Worm (Caenorhabditis elegans) whole organism, midembryonic: ENCODE data around the gene daf-19.

Source experiments
- T22C8.4 ChIP-seq: fragments of 200-800 bp; sonication (Bioruptor generic); IDR thresholded peaks from 2 replicates; pipeline ENCODE4 v1.3.6; 2022; ENCODE audit warnings: missing genetic modification characterization, missing compliant biosample characterization
- cog-1 ChIP-seq: sonication (generic microtip); optimal IDR thresholded peaks from 2 replicates; lab custom pipeline; 2016; ENCODE audit warnings: missing genetic modification characterization, missing compliant biosample characterization
- flt-1 ChIP-seq: fragments of 200-800 bp; sonication (Bioruptor generic); IDR thresholded peaks from 2 replicates; pipeline ENCODE4 v1.3.6; 2022; ENCODE audit warnings: missing genetic modification characterization, missing compliant biosample characterization
- klf-2 ChIP-seq: fragments of 200-800 bp; sonication (Bioruptor generic); conservative IDR thresholded peaks from 2 replicates; pipeline ENCODE4 v1.3.6; 2022; ENCODE audit warnings: missing genetic modification reagents, missing genetic modification characterization, missing compliant biosample characterization
- med-1 ChIP-seq: sonication (generic microtip); optimal IDR thresholded peaks from 2 replicates; lab custom pipeline; 2017; ENCODE audit warnings: missing genetic modification characterization, mild to moderate bottlenecking, missing compliant biosample characterization, antibody characterized with exemption, missing genetic modification reagents; ENCODE audit not compliant: insufficient read depth
- ref-1 ChIP-seq: fragments of 200-800 bp; sonication (Bioruptor generic); conservative IDR thresholded peaks from 2 replicates; pipeline ENCODE4 v1.3.6; 2022; ENCODE audit warnings: missing genetic modification reagents, missing genetic modification characterization, missing compliant biosample characterization
- tab-1 ChIP-seq: fragments of 200-800 bp; sonication (Bioruptor generic); IDR thresholded peaks from 2 replicates; pipeline ENCODE4 v1.3.6; 2022; ENCODE audit warnings: missing genetic modification characterization, missing compliant biosample characterization
- ztf-23 ChIP-seq: fragments of 200-800 bp; sonication (Bioruptor generic); IDR thresholded peaks from 2 replicates; pipeline ENCODE4 v1.3.6; 2022; ENCODE audit warnings: missing genetic modification reagents, missing genetic modification characterization, missing compliant biosample characterization
- ztf-29 ChIP-seq: fragments of 200-800 bp; sonication (Bioruptor generic); IDR thresholded peaks from 2 replicates; pipeline ENCODE4 v1.3.6; 2022; ENCODE audit warnings: missing genetic modification reagents, missing genetic modification characterization, missing compliant biosample characterization

The daf-19 gene

DNA sequence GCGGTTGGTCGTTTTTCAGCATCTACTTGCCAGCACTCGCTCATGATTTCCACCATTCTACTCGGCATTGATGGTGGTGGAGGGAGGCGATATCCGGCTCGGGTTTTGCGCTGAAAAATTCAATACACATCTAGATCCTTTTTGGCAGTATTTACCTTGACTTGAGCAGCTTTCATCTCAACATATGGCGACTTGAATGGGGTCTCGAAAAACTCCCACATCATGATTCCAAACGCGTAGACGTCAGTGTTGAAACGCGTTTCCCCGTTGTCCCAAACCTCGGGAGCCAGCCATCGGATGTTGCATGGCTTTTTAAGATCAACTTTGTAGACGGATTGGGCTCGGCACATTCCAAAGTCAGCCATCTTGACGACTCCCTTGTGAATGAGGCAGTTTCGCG is 29.3 kb upstream of the daf-19 start:
- no peak for TF ChIP-seq ref-1
- TF ChIP-seq ztf-23 (GFP tag; lab: Robert Waterston, UW), result no peak
- no peak for TF ChIP-seq T22C8.4 (GFP tag; lab: Robert Waterston, UW)
- no peak for TF ChIP-seq cog-1
- TF ChIP-seq tab-1 (GFP tag; lab: Robert Waterston, UW), result no peak
- TF ChIP-seq med-1 (GFP tag; lab: Kevin White, UChicago), result no peak
- no peak for TF ChIP-seq ztf-29
- no peak for TF ChIP-seq flt-1

DNA sequence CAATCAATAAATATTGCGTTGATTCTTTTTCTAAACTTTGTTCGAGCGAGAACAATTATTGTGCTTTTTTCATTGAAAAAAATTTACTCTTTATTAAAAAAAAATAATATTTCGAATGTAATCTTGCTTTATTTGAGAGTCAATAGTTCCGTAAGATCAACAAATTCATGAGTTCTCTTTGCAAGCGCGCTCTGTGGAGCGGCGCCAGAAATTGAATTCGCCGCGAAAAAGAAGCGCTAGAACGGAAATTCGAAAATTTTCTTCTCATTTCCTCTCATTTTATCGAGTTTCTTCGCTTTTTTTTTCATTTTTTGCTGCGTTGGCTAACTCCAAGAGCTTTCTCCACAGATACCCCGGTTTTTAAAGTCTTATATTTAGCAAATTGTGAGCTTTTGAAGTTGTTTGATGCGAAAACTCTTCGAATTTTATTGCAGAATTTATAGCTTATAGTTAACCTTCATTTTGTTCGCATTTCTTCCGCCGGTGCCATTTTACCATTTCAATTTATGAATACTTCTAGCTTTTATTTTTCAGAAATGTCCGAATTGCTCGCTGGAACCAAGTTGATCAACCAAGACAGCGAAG is 28.0 kb upstream of the daf-19 start, which contains the start of gene R05H5.3:
Gene R05H5.3 (plus strand): TSS at position 535 of the 585 bp plus-strand sequence.
- no peak for TF ChIP-seq tab-1 (GFP tag; lab: Robert Waterston, UW)
- TF ChIP-seq flt-1, result no peak
- TF ChIP-seq ztf-23 (GFP tag; lab: Robert Waterston, UW), result no peak
- no peak for TF ChIP-seq ref-1
- no peak for TF ChIP-seq T22C8.4 (GFP tag; lab: Robert Waterston, UW)
- no peak for TF ChIP-seq cog-1
- no peak for TF ChIP-seq klf-2

DNA sequence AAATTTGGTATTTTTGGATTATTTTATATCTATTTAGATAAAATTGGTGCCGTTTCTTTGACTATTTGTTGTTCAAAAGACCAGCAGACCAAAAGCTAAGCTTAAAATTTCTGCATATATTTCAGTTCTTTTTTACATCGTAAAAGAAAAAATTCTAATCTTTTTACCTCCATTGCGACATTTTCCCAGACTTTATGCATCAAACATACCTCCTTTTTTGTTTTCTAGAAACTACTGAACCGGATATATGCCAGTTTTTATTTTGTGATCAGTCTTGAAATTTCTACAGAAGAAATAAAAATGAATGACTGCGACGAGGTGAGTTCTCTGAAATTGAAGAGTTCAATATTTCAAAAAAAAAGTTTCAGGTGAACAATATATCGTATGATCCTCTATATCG is 25.5 kb upstream of the daf-19 start, which contains the start of gene srb-6:
Gene srb-6 (plus strand): TSS at position 301 of the 400 bp plus-strand sequence.
- TF ChIP-seq klf-2 (no peak), T22C8.4 (GFP tag; lab: Robert Waterston, UW) (no peak), ztf-23 (GFP tag; lab: Robert Waterston, UW) (no peak), flt-1 (no peak), ztf-29 (no peak), cog-1 (no peak)

DNA sequence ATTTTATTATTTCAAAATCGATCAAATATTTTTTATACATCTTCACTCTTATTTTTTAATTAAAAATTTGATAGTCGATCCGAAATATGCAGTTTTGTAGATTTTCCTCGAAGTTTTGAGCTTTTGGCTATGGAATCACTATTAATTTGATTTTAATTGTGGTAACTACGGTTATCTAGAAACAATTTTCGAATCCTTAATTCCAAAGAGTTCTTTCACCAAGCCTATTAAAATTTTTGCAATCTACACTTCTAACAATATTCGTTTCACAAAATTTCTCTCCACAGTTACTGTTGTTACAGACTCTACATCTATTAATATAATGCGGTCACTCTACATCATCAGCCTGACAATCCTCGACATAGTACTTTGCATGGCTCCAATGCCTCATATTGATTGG is 23.1 kb upstream of the daf-19 start, which contains the start of gene R05H5.7:
Gene R05H5.7 (plus strand): TSS at position 301 of the 400 bp plus-strand sequence.
- TF ChIP-seq flt-1 (no peak), klf-2 (no peak), T22C8.4 (GFP tag; lab: Robert Waterston, UW) (no peak), cog-1 (no peak), med-1 (GFP tag; lab: Kevin White, UChicago) (no peak), ref-1 (no peak)

DNA sequence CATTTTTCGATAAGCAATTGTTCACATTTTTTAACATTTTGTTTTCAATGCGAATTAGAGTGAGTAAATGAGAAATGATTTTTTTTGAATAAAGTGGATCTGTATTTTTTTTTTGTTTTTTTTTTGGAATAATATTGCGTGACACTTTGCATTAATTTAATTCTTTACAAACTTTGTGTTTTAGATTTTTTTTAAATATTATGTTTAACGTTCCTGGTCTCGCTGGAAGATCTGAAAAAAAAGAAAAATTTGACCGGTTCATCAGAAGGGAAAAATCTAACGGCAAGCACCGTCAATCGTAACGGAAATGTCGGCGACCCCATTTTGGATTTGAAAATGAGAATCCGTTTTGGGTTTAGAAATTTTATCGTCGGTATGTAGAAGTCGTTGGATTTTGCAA is 20.2 kb upstream of the daf-19 start, which contains the start of gene cdc-25.4:
Gene cdc-25.4 (minus strand): TSS at position 101 of the 400 bp plus-strand sequence.
- TF ChIP-seq flt-1 (no peak), ref-1 (no peak), med-1 (GFP tag; lab: Kevin White, UChicago) (no peak), tab-1 (GFP tag; lab: Robert Waterston, UW) (no peak), cog-1 (no peak)

DNA sequence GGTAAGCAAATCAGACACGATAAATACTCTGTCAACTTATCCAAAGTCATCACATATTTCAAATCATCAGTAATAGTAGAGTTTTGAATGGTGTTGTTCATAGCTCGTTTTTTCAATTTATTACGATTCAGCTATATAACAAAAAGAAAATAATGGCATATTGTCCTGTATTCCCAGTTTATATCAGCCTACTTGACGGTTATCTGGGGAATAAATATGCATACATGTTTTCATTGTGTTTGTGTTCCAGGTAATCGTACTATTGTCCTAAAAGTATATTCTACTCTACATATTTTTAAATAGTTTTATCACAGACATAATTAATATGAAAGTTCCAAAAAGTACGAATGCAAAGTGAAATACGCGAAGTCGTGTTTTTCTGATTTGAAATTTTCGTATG is 18.7 kb upstream of the daf-19 start, which contains the start of gene srd-2:
Gene srd-2 (minus strand): TSS at position 101 of the 400 bp plus-strand sequence.
- no peak for TF ChIP-seq ztf-29
- no peak for TF ChIP-seq T22C8.4 (GFP tag; lab: Robert Waterston, UW)
- no peak for TF ChIP-seq flt-1
- TF ChIP-seq klf-2, result no peak
- TF ChIP-seq ref-1, result no peak
- no peak for TF ChIP-seq cog-1
- no peak for TF ChIP-seq tab-1 (GFP tag; lab: Robert Waterston, UW)

DNA sequence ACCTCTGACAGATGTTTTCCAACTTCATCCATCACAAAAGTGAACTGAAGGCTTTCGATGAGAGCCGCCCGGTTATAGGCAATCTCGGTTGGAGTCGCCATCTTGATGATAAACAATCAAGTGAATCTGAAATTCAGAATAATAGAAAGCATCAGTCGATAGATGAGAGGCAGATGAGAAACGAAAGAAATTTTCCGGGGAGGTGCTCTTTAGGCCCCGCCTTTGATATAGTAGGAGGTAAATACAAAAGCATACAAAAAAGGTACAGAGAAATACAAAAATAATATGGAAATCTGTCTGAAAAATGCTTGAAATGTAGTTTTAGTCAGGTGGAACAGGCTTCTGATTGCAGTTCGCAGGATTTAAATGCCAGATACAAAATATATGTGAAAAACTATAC is 13.5 kb upstream of the daf-19 start, which contains the start of gene srd-1:
Gene srd-1 (minus strand): TSS at position 101 of the 400 bp plus-strand sequence.
- no peak for TF ChIP-seq cog-1
- TF ChIP-seq T22C8.4 (GFP tag; lab: Robert Waterston, UW), result no peak
- TF ChIP-seq ztf-23 (GFP tag; lab: Robert Waterston, UW), result no peak
- no peak for TF ChIP-seq flt-1
- TF ChIP-seq ref-1, result no peak
- TF ChIP-seq tab-1 (GFP tag; lab: Robert Waterston, UW), result no peak
- TF ChIP-seq ztf-29, result no peak
- no peak for TF ChIP-seq med-1 (GFP tag; lab: Kevin White, UChicago)
- no peak for TF ChIP-seq klf-2

DNA sequence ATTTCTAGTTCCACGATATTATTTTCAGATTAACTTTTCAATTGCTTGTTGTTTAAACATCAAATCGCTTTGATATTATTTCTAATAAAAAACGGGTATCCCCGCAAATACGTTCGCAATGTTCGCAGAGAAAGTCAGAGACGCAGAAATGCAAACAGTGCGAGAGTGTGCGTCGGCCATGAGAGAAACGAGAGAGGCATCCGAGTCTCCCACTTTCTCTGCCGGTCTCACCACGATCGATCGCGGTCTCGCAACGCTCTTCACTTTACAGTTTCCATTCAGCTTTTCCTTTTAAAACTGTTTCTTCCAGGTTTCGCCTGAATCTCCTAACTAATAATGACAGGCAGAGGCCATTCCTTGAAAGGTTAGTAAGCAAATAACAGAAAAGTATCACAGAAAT is 5.2 kb upstream of the daf-19 start, which contains the start of gene F33H1.4:
Gene F33H1.4 (plus strand): TSS at position 311 of the 400 bp plus-strand sequence.
- TF ChIP-seq flt-1 (no peak), T22C8.4 (GFP tag; lab: Robert Waterston, UW) (peak; percentile 37; the same call in 1 of the 2 replicates)

DNA sequence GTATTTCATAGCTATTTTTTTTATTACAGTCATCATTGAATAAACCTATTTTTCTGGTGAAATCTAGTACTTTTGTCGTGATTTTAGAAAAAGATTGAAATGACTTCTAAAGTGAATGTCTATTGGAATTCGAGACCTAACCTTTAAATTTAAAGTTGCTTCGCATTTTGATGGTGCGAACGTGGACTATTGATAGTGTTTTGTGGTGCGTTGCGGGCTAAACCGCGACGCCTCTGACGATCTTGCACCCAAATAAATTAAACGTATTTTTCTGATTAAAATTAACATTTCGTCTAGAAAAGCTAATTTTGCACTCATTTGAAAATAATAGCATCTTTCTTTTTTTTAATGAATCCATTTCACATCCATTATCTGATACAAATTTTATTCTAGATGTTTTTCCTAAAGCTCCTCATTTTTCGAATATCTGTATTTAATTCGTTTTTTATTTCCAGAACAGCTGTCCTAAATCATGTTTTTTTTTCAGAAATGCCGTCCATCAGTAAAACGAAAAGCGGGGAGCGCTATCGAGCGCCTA is 3.4 kb upstream of the daf-19 start, which contains the start of gene wbp-11:
Gene wbp-11 (plus strand): TSS at position 488 of the 538 bp plus-strand sequence.
- no peak for TF ChIP-seq cog-1
- no peak for TF ChIP-seq ztf-29
- no peak for TF ChIP-seq ref-1
- no peak for TF ChIP-seq med-1 (GFP tag; lab: Kevin White, UChicago)
- TF ChIP-seq tab-1 (GFP tag; lab: Robert Waterston, UW), result no peak
- no peak for TF ChIP-seq ztf-23 (GFP tag; lab: Robert Waterston, UW)
- no peak for TF ChIP-seq flt-1
- no peak for TF ChIP-seq klf-2
- no peak for TF ChIP-seq T22C8.4 (GFP tag; lab: Robert Waterston, UW)

DNA sequence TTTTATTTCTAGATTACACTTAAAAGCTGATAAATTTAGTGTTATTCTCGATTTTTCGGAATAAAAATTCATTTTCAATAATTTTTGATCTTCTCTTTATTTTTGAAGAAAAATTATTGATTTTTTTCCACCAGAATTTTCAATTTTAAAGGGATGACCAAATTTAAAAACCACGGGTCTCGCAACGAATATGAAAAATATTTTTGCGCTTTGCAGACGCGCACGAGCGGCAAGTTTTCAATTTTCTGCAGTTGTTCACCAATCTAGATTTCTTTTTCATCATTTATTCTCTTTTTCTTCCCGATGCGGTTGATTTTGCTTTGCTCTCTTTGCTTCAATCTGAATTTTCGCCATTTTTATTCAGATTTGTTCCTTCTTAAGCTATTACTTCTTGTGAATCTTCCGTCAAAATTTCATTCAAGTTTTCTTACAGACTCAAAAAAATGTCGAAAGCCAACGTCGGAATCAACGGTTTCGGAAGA is 1.7 kb upstream of the daf-19 start, which contains the start of gene gpd-4:
Gene gpd-4 (plus strand): TSS at position 432 of the 482 bp plus-strand sequence.
- TF ChIP-seq med-1 (GFP tag; lab: Kevin White, UChicago) (no peak), T22C8.4 (GFP tag; lab: Robert Waterston, UW) (0 out of 2 replicates have a peak, but pooled peaks have one; percentile 17), ztf-29 (no peak)

DNA sequence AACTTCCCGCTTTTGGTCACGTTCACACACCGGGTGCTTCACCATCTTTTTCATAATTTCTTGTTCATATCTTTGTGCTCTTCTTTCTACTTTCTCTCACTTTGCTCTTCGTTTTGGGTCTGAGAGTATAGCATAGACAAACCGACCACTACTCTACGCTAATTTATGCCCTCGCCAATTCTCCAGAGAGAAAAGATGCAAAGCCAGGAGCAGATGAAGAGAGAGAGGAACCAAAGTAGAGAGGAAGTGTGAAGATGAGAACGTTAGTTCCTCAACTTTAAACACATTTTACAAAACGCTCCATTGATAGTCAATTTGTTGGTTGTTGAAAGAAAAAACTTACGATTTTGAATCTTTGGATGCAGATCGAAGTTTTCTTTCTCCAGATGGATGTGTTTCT is 1.4 kb downstream of the daf-19 start:
- no peak for TF ChIP-seq med-1 (GFP tag; lab: Kevin White, UChicago)
- TF ChIP-seq ref-1, result no peak
- TF ChIP-seq ztf-23 (GFP tag; lab: Robert Waterston, UW), result no peak
- TF ChIP-seq cog-1, result no peak
